ENCODE assay signal across 1 worm cellular context in the genomic region with DNA sequence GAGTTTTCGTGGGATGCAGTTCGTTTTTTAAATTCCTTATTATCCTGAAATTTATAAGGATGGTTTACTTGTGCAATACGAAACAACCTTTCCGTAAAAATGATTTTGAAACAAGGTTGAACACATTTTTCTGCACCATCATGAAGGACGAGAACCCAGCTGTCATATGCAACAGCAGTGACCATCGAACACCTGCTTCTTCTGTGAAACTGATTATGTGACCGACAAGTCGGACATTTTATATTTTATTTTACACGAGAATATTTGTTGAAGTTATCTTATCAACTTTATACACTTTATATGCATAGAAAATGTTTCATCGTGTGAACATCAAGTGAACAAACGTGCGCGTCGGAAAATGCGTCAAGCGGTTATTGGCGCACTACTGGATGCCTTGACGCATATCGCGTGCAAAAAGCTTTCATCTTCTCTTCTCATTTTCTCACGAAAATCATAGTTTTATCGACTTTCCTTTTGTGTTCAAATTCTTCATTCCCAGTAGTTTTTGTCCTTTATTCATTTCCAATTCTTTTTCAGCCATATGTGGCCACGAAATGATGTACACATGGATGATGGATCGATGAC.
TF ChIP-seq lines count a peak whose summit lies in the region.

A gene (plus strand): TSS at position 538 of the 585 bp plus-strand sequence.

TF ChIP-seq in whole organism, L4 larva, 104 proteins besides CTCF, POLR2A, EP300 and RAD21 (continued from another document):
- no peak for TF ChIP-seq mep-1 (tag; optimal IDR thresholded peaks at IDR 0.05; lab: Kevin White, UChicago)
- no peak for TF ChIP-seq ZK546.5 (tag; optimal IDR thresholded peaks at IDR 0.05; lab: Kevin White, UChicago)
- no peak for TF ChIP-seq set-16 (GFP tag; IDR thresholded peaks at IDR 0.05; lab: Robert Waterston, UW)
- peak; percentile 89 for TF ChIP-seq nhr-6 (tag; optimal IDR thresholded peaks at IDR 0.05; lab: Kevin White, UChicago)
- TF ChIP-seq egl-43 (GFP tag; IDR thresholded peaks at IDR 0.05; lab: Robert Waterston, UW): no peak
- no peak for TF ChIP-seq dmd-8 (GFP tag; IDR thresholded peaks at IDR 0.05; lab: Robert Waterston, UW)
- TF ChIP-seq mxl-2 (GFP tag; conservative IDR thresholded peaks at IDR 0.05; lab: Robert Waterston, UW): no peak
- no peak for TF ChIP-seq ceh-82 (tag; optimal IDR thresholded peaks at IDR 0.05; lab: Kevin White, UChicago)
- no peak for TF ChIP-seq Y75B8A.6 (GFP tag; IDR thresholded peaks at IDR 0.05; lab: Robert Waterston, UW)
- 0 out of 2 replicates have a peak, but pooled peaks have one; percentile 59 for TF ChIP-seq hmg-1.1 (GFP tag; IDR thresholded peaks at IDR 0.05; lab: Robert Waterston, UW)
- TF ChIP-seq daf-12 (tag; optimal IDR thresholded peaks at IDR 0.05; lab: Kevin White, UChicago): no peak
- no peak for TF ChIP-seq nhr-102 (tag; optimal IDR thresholded peaks at IDR 0.05; lab: Kevin White, UChicago)
- TF ChIP-seq madf-5 (GFP tag; IDR thresholded peaks at IDR 0.05; lab: Robert Waterston, UW): no peak
- TF ChIP-seq Y48G9A.11 (GFP tag; IDR thresholded peaks at IDR 0.05; lab: Robert Waterston, UW): no peak
- no peak for TF ChIP-seq fkh-10 (GFP tag; optimal IDR thresholded peaks at IDR 0.05; lab: Kevin White, UChicago)
- peak; percentile 74 for TF ChIP-seq rbr-2 (tag; optimal IDR thresholded peaks at IDR 0.05; lab: Kevin White, UChicago)
- no peak for TF ChIP-seq dve-1 (tag; optimal IDR thresholded peaks at IDR 0.05; lab: Kevin White, UChicago; ENCODE audit: insufficient read depth)
- TF ChIP-seq dmd-9 (GFP tag; IDR thresholded peaks at IDR 0.05; lab: Robert Waterston, UW): no peak
- TF ChIP-seq ceh-28 (tag; optimal IDR thresholded peaks at IDR 0.05; lab: Kevin White, UChicago): no peak
- TF ChIP-seq F49E8.2 (tag; optimal IDR thresholded peaks at IDR 0.05; lab: Kevin White, UChicago; ENCODE audit: borderline replicate concordance): no peak
- TF ChIP-seq mes-2 (tag; optimal IDR thresholded peaks at IDR 0.05; lab: Kevin White, UChicago; ENCODE audit: poor library complexity, severe bottlenecking): peak; percentile 84
